Fruit fly (Drosophila melanogaster) whole organism, embryonic: ENCODE data around the gene CG5096.

Experiments used
- CG10209 ChIP-seq: fragments of 200-800 bp; sonication (Bioruptor generic); optimal IDR thresholded peaks from 3 replicates; lab custom pipeline; 2017; ENCODE audit warnings: missing biosample characterization, mild to moderate bottlenecking, missing genetic modification characterization, missing genetic modification reagents
- CG10366 ChIP-seq: fragments of 200-800 bp; sonication (Bioruptor generic); IDR thresholded peaks from 2 replicates; pipeline ENCODE4 v1.3.6; 2022; ENCODE audit warnings: missing biosample characterization, missing genetic modification characterization
- CG12299 ChIP-seq: fragments of 200-800 bp; sonication (Bioruptor generic); optimal IDR thresholded peaks from 2 replicates; lab custom pipeline; 2018; ENCODE audit warnings: missing biosample characterization, mild to moderate bottlenecking, missing genetic modification characterization
- CG12769 ChIP-seq: fragments of 200-800 bp; sonication (Bioruptor generic); optimal IDR thresholded peaks from 2 replicates; lab custom pipeline; 2019; ENCODE audit warnings: missing biosample characterization, mild to moderate bottlenecking, missing genetic modification characterization, moderate library complexity
- CG13296 ChIP-seq: fragments of 200-800 bp; sonication (Bioruptor generic); optimal IDR thresholded peaks from 3 replicates; lab custom pipeline; 2018; ENCODE audit warnings: missing biosample characterization, mild to moderate bottlenecking, missing genetic modification characterization
- CG13775 ChIP-seq: fragments of 200-800 bp; sonication (Bioruptor generic); optimal IDR thresholded peaks from 3 replicates; lab custom pipeline; 2017; ENCODE audit warnings: missing biosample characterization, mild to moderate bottlenecking, missing genetic modification characterization
- CG15514 ChIP-seq: fragments of 200-800 bp; sonication (Bioruptor generic); optimal IDR thresholded peaks from 3 replicates; lab custom pipeline; 2017; ENCODE audit warnings: missing biosample characterization, missing genetic modification characterization, mild to moderate bottlenecking, moderate library complexity, missing genetic modification reagents
- CG15601 ChIP-seq: fragments of 200-800 bp; sonication (Bioruptor generic); optimal IDR thresholded peaks from 3 replicates; lab custom pipeline; 2019; ENCODE audit warnings: missing biosample characterization, mild to moderate bottlenecking, missing genetic modification characterization, moderate library complexity
- CG1602 ChIP-seq: fragments of 200-800 bp; sonication (Bioruptor generic); optimal IDR thresholded peaks from 3 replicates; lab custom pipeline; 2016; ENCODE audit warnings: missing biosample characterization, missing genetic modification characterization
- CG18262 ChIP-seq: fragments of 200-800 bp; optimal IDR thresholded peaks from 3 replicates; lab custom pipeline; 2019; ENCODE audit warnings: missing biosample characterization, mild to moderate bottlenecking, missing genetic modification characterization, moderate library complexity
- CG2116 ChIP-seq: fragments of 200-800 bp; sonication (Bioruptor generic); optimal IDR thresholded peaks from 3 replicates; lab custom pipeline; 2018; ENCODE audit warnings: missing biosample characterization, mild to moderate bottlenecking, missing genetic modification characterization
- CG32767 ChIP-seq: fragments of 200-800 bp; sonication (Bioruptor generic); IDR thresholded peaks from 2 replicates; pipeline ENCODE4 v1.3.6; 2022; ENCODE audit warnings: missing biosample characterization, missing genetic modification characterization
- CG4404 ChIP-seq: fragments of 200-800 bp; sonication (Bioruptor generic); IDR thresholded peaks from 2 replicates; pipeline ENCODE4 v1.3.6; 2022; ENCODE audit warnings: missing biosample characterization, missing genetic modification characterization
- CG6654 ChIP-seq: fragments of 200-800 bp; sonication (Bioruptor generic); optimal IDR thresholded peaks from 2 replicates; lab custom pipeline; 2017; ENCODE audit warnings: missing biosample characterization, mild to moderate bottlenecking, missing genetic modification characterization
- CG7357 ChIP-seq: fragments of 200-800 bp; sonication (Bioruptor generic); IDR thresholded peaks from 3 replicates; pipeline ENCODE4 v1.3.6; 2022; ENCODE audit warnings: missing biosample characterization, missing genetic modification characterization
- CG7987 ChIP-seq: fragments of 200-800 bp; sonication (Bioruptor generic); optimal IDR thresholded peaks from 2 replicates; lab custom pipeline; 2018; ENCODE audit warnings: missing biosample characterization, mild to moderate bottlenecking, missing genetic modification characterization, moderate library complexity
- CG8089 ChIP-seq: fragments of 200-800 bp; sonication (Bioruptor generic); optimal IDR thresholded peaks from 3 replicates; lab custom pipeline; 2016; ENCODE audit warnings: missing biosample characterization, missing genetic modification characterization
- D ChIP-seq, 2 experiments: fragments of 200-800 bp in 1 of 2; fragments of >200 bp in 1 of 2; sonication (Bioruptor generic) in 1 of 2; optimal IDR thresholded peaks; 2 replicates in 1 of 2; 3 replicates in 1 of 2; lab custom pipeline; 2017; ENCODE audit warnings: mild to moderate bottlenecking in 1 of 2, missing biosample characterization in 1 of 2, missing genetic modification characterization in 1 of 2, missing genetic modification reagents in 1 of 2
- Dip3 ChIP-seq: fragments of 200-800 bp; sonication (Bioruptor generic); optimal IDR thresholded peaks from 3 replicates; lab custom pipeline; 2016; ENCODE audit warnings: missing biosample characterization, missing genetic modification characterization
- Dref ChIP-seq: fragments of 200-800 bp; sonication (Bioruptor generic); IDR thresholded peaks from 2 replicates; pipeline ENCODE4 v1.3.6; 2022; ENCODE audit warnings: missing biosample characterization, missing genetic modification characterization
- Elba2 ChIP-seq: fragments of 200-800 bp; sonication (Bioruptor generic); optimal IDR thresholded peaks from 3 replicates; lab custom pipeline; 2016; ENCODE audit warnings: missing biosample characterization, missing genetic modification characterization
- HLH54F ChIP-seq: fragments of 200-800 bp; sonication (Bioruptor generic); optimal IDR thresholded peaks from 3 replicates; lab custom pipeline; 2016; ENCODE audit warnings: missing biosample characterization, missing genetic modification characterization
- Hr3 ChIP-seq: fragments of 200-800 bp; sonication (Bioruptor generic); optimal IDR thresholded peaks from 3 replicates; lab custom pipeline; 2016; ENCODE audit warnings: missing biosample characterization, missing genetic modification characterization
- Hr51 ChIP-seq, 2 experiments: fragments of 200-800 bp; sonication (Bioruptor generic); optimal IDR thresholded peaks; 2 replicates in 1 of 2; 3 replicates in 1 of 2; lab custom pipeline; 2016 to 2018; ENCODE audit warnings: missing biosample characterization in 2 of 2, missing genetic modification characterization in 2 of 2, mild to moderate bottlenecking in 1 of 2, moderate library complexity in 1 of 2
- Mrtf ChIP-seq: fragments of 200-800 bp; sonication (Bioruptor generic); IDR thresholded peaks from 3 replicates; pipeline ENCODE4 v1.3.6; 2022; ENCODE audit warnings: missing biosample characterization, missing genetic modification characterization
- Myb ChIP-seq: fragments of 200-800 bp; sonication (Bioruptor generic); optimal IDR thresholded peaks from 2 replicates; lab custom pipeline; 2016; ENCODE audit warnings: missing biosample characterization, missing genetic modification characterization
- Nf-YB ChIP-seq: fragments of 200-800 bp; sonication (Bioruptor generic); optimal IDR thresholded peaks from 3 replicates; lab custom pipeline; 2019; ENCODE audit warnings: missing biosample characterization, mild to moderate bottlenecking, missing genetic modification characterization, moderate library complexity
- NfI ChIP-seq: fragments of 200-800 bp; sonication (Bioruptor generic); optimal IDR thresholded peaks from 3 replicates; lab custom pipeline; 2018; ENCODE audit warnings: missing biosample characterization, mild to moderate bottlenecking, missing genetic modification characterization, moderate library complexity
- Poxn ChIP-seq: fragments of 200-800 bp; sonication (Bioruptor generic); IDR thresholded peaks from 2 replicates; pipeline ENCODE4 v1.3.6; 2022; ENCODE audit warnings: missing biosample characterization, missing genetic modification characterization
- Six4 ChIP-seq: fragments of 200-800 bp; sonication (Bioruptor generic); optimal IDR thresholded peaks from 2 replicates; lab custom pipeline; 2016; ENCODE audit warnings: missing biosample characterization, missing genetic modification characterization
- YL-1 ChIP-seq: fragments of 200-800 bp; sonication (Bioruptor generic); optimal IDR thresholded peaks from 3 replicates; lab custom pipeline; 2017; ENCODE audit warnings: missing biosample characterization, mild to moderate bottlenecking, missing genetic modification characterization
- az2 ChIP-seq: fragments of 200-800 bp; sonication (Bioruptor generic); optimal IDR thresholded peaks from 3 replicates; lab custom pipeline; 2016; ENCODE audit warnings: missing biosample characterization, missing genetic modification characterization
- cas ChIP-seq: fragments of 200-800 bp; sonication (Bioruptor generic); IDR thresholded peaks from 2 replicates; pipeline ENCODE4 v1.3.6; 2022; ENCODE audit warnings: missing biosample characterization, missing genetic modification characterization
- crol ChIP-seq: fragments of 200-800 bp; sonication (Bioruptor generic); IDR thresholded peaks from 2 replicates; pipeline ENCODE4 v1.3.6; 2022; ENCODE audit warnings: missing biosample characterization, missing genetic modification characterization
- dimm ChIP-seq: fragments of 200-800 bp; sonication (Bioruptor generic); IDR thresholded peaks from 2 replicates; pipeline ENCODE4 v1.3.6; 2022; ENCODE audit warnings: missing biosample characterization, missing genetic modification characterization
- dysf ChIP-seq: fragments of 200-800 bp; sonication (Bioruptor generic); IDR thresholded peaks from 3 replicates; pipeline ENCODE4 v1.3.6; 2022; ENCODE audit warnings: missing biosample characterization, missing genetic modification characterization
- nerfin-2 ChIP-seq: fragments of 200-800 bp; sonication (Bioruptor generic); IDR thresholded peaks from 2 replicates; pipeline ENCODE4 v1.3.6; 2022; ENCODE audit warnings: missing biosample characterization, missing genetic modification characterization; ENCODE audit not compliant: partially characterized antibody
- pb ChIP-seq: fragments of 200-800 bp; sonication (Bioruptor generic); optimal IDR thresholded peaks from 3 replicates; lab custom pipeline; 2016; ENCODE audit warnings: missing biosample characterization, missing genetic modification characterization
- ro ChIP-seq: fragments of 200-800 bp; sonication (Bioruptor generic); IDR thresholded peaks from 2 replicates; pipeline ENCODE4 v1.3.6; 2022; ENCODE audit warnings: missing biosample characterization, missing genetic modification characterization
- run ChIP-seq: fragments of 200-800 bp; sonication (Bioruptor generic); optimal IDR thresholded peaks from 3 replicates; lab custom pipeline; 2018; ENCODE audit warnings: missing biosample characterization, mild to moderate bottlenecking, missing genetic modification characterization
- sc ChIP-seq, 3 experiments: fragments of >200 bp in 2 of 3; fragments of 200-800 bp in 1 of 3; sonication (Bioruptor generic) in 1 of 3; optimal IDR thresholded peaks; 2 replicates in 2 of 3; 3 replicates in 1 of 3; lab custom pipeline; 2017; ENCODE audit warnings: mild to moderate bottlenecking in 1 of 3, missing biosample characterization in 1 of 3, missing genetic modification characterization in 1 of 3, missing genetic modification reagents in 1 of 3
- sens-2 ChIP-seq: fragments of 200-800 bp; sonication (Bioruptor generic); IDR thresholded peaks from 2 replicates; pipeline ENCODE4 v1.3.6; 2022; ENCODE audit warnings: missing biosample characterization, missing genetic modification characterization
- tx ChIP-seq: fragments of 200-800 bp; sonication (Bioruptor generic); optimal IDR thresholded peaks from 2 replicates; lab custom pipeline; 2016; ENCODE audit warnings: missing biosample characterization, missing genetic modification characterization
- wek ChIP-seq: fragments of 200-800 bp; sonication (Bioruptor generic); optimal IDR thresholded peaks from 3 replicates; lab custom pipeline; 2018; ENCODE audit warnings: missing biosample characterization, mild to moderate bottlenecking, missing genetic modification characterization, moderate library complexity
- zfh2 ChIP-seq: fragments of 200-800 bp; sonication (Bioruptor generic); optimal IDR thresholded peaks from 2 replicates; lab custom pipeline; 2016; ENCODE audit warnings: missing biosample characterization, missing genetic modification characterization

Gene CG5096

dm6 chr2L:10356508-10356907, 25.6 kb upstream of the CG5096 start, which contains the start of the genes CtsL4 and ClpP (continued):
- TF ChIP-seq YL-1 (peak; percentile 53), CG7357 (GFP tag; lab: Robert Waterston, UW) (peak; percentile 39; the same call in 2 of the 3 replicates), HLH54F (GFP tag; lab: Kevin White, UChicago) (peak; percentile 34), CG32767 (GFP tag; lab: Robert Waterston, UW) (peak; percentile 66; the same call in 1 of the 2 replicates), Hr3 (GFP tag; lab: Kevin White, UChicago) (peak; percentile 51), CG10209 (GFP tag; lab: Kevin White, UChicago) (peak; percentile 24), Myb (peak; percentile 15), CG10366 (GFP tag; lab: Robert Waterston, UW) (peak; percentile 38; the same call in 1 of the 2 replicates), Hr51 (GFP tag; optimal IDR thresholded peaks at IDR 0.05; lab: Kevin White, UChicago) (peak in 1 of 2 experiments; percentile 2), Elba2 (peak; percentile 59), sc (optimal IDR thresholded peaks at IDR 0.05; lab: Kevin White, UChicago) (no peak), sc (GFP tag; optimal IDR thresholded peaks at IDR 0.05; lab: Kevin White, UChicago) (peak; percentile 2), ro (GFP tag; lab: Robert Waterston, UW) (no peak), Dip3 (peak; percentile 50), crol (no peak), Six4 (GFP tag; lab: Kevin White, UChicago) (peak; percentile 37), Dref (no peak), CG4404 (0 out of 2 replicates have a peak, but pooled peaks have one; percentile 17), az2 (GFP tag; lab: Kevin White, UChicago) (peak; percentile 52), wek (GFP tag; lab: Kevin White, UChicago) (peak; percentile 97), CG18262 (tag; lab: Kevin White, UChicago) (peak; percentile 57), CG13775 (GFP tag; lab: Kevin White, UChicago) (peak; percentile 37), tx (peak; percentile 13), CG12769 (tag; lab: Kevin White, UChicago) (no peak), Poxn (no peak), Nf-YB (GFP tag; lab: Kevin White, UChicago) (peak; percentile 51), CG13296 (GFP tag; lab: Kevin White, UChicago) (peak; percentile 40), run (tag; lab: Kevin White, UChicago) (no peak), Mrtf (GFP tag; lab: Robert Waterston, UW) (peak; percentile 39; the same call in 1 of the 3 replicates), nerfin-2 (GFP tag; lab: Robert Waterston, UW) (no peak), cas (GFP tag; lab: Robert Waterston, UW) (no peak), dysf (GFP tag; lab: Robert Waterston, UW) (peak; percentile 50; the same call in 2 of the 3 replicates), CG8089 (peak; percentile 17), CG12299 (tag; lab: Kevin White, UChicago) (peak; percentile 39), pb (GFP tag; lab: Kevin White, UChicago) (no peak), CG2116 (GFP tag; lab: Kevin White, UChicago) (peak; percentile 65), zfh2 (GFP tag; lab: Kevin White, UChicago) (peak; percentile 33), CG15514 (GFP tag; lab: Kevin White, UChicago) (peak; percentile 53), D (optimal IDR thresholded peaks at IDR 0.05; lab: Kevin White, UChicago) (no peak), D (GFP tag; optimal IDR thresholded peaks at IDR 0.05; lab: Kevin White, UChicago) (peak; percentile 35), NfI (GFP tag; lab: Kevin White, UChicago) (peak; percentile 18), CG6654 (GFP tag; lab: Kevin White, UChicago) (no peak), sens-2 (GFP tag; lab: Robert Waterston, UW) (no peak; the same call in 1 of the 2 replicates), CG15601 (tag; lab: Kevin White, UChicago) (peak; percentile 39), CG7987 (no peak), CG1602 (peak; percentile 46), dimm (GFP tag; lab: Robert Waterston, UW) (no peak)
